Fruit fly (Drosophila melanogaster) S2 (cell line): ENCODE data around the gene CG31832.

Experiments used
- CG8478 ChIP-seq: fragments of >200 bp; optimal IDR thresholded peaks from 2 replicates; lab custom pipeline; 2018
- CTCF ChIP-seq, 2 experiments: fragments of >200 bp; optimal IDR thresholded peaks; 2 replicates each; lab custom pipeline; 2018

- TF ChIP-seq CTCF (optimal IDR thresholded peaks at IDR 0.05; lab: Kevin White, UChicago) (no peak), CG8478 (lab: Kevin White, UChicago) (no peak)
Measured at dm6 chr2L:15074465-15074864, 42.9 kb upstream of the CG31832 start, which contains the start of gene wwk.
